Worm (Caenorhabditis elegans) whole organism, L4 larva: Measurements from ENCODE around the gene rla-2.

ENCODE experiments used
- F37D6.2 ChIP-seq: sonication (generic microtip); optimal IDR thresholded peaks from 2 replicates; lab custom pipeline; 2016; ENCODE audit warnings: mild to moderate bottlenecking, missing genetic modification characterization, missing compliant biosample characterization
- F44E2.7 ChIP-seq: fragments of 200-800 bp; sonication (Bioruptor generic); IDR thresholded peaks from 2 replicates; pipeline ENCODE4 v2.1.2; 2022; ENCODE audit warnings: missing genetic modification characterization, missing compliant biosample characterization
- R02D3.7 ChIP-seq: fragments of 150-350 bp; sonication (generic microtip); optimal IDR thresholded peaks from 3 replicates; lab custom pipeline; 2014; ENCODE audit warnings: missing biosample characterization, missing genetic modification characterization
- ZK337.2 ChIP-seq: fragments of 200-800 bp; sonication (Bioruptor generic); IDR thresholded peaks from 2 replicates; pipeline ENCODE4 v1.3.6; 2022; ENCODE audit warnings: missing genetic modification reagents, missing genetic modification characterization, missing compliant biosample characterization
- aha-1 ChIP-seq: fragments of 150-350 bp; peaks from one replicate; lab custom pipeline; 2014; ENCODE audit warnings: missing biosample characterization, missing genetic modification characterization
- ama-1 ChIP-seq: fragments of 150-350 bp; optimal IDR thresholded peaks from 2 replicates; lab custom pipeline; 2014; ENCODE audit warnings: inconsistent platforms, mixed read lengths
- attf-4 ChIP-seq: sonication (generic microtip); optimal IDR thresholded peaks from 3 replicates; lab custom pipeline; 2017; ENCODE audit warnings: missing biosample characterization, missing genetic modification characterization
- ceh-28 ChIP-seq: fragments of 150-350 bp; optimal IDR thresholded peaks from 2 replicates; lab custom pipeline; 2014; ENCODE audit warnings: missing biosample characterization, missing genetic modification reagents, missing genetic modification characterization
- ceh-32 ChIP-seq: sonication (generic microtip); optimal IDR thresholded peaks from 2 replicates; lab custom pipeline; 2016; ENCODE audit warnings: mild to moderate bottlenecking, missing genetic modification characterization, missing compliant biosample characterization; ENCODE audit not compliant: poor library complexity
- ceh-44 ChIP-seq: fragments of 200-800 bp; sonication (Bioruptor generic); IDR thresholded peaks from 2 replicates; pipeline ENCODE4 v1.3.6; 2022; ENCODE audit warnings: missing genetic modification reagents, missing genetic modification characterization, missing compliant biosample characterization
- cey-2 ChIP-seq: sonication (generic microtip); optimal IDR thresholded peaks from 3 replicates; lab custom pipeline; 2017; ENCODE audit warnings: missing genetic modification characterization, mild to moderate bottlenecking, missing compliant biosample characterization, antibody characterized with exemption, borderline replicate concordance; ENCODE audit not compliant: insufficient read depth
- ctbp-1 ChIP-seq: fragments of 200-800 bp; sonication (Bioruptor generic); IDR thresholded peaks from 2 replicates; pipeline ENCODE4 v1.3.6; 2022; ENCODE audit warnings: missing genetic modification reagents, missing genetic modification characterization, missing compliant biosample characterization
- daf-12 ChIP-seq: fragments of 150-350 bp; optimal IDR thresholded peaks from 2 replicates; lab custom pipeline; 2014; ENCODE audit warnings: missing biosample characterization, missing genetic modification reagents, missing genetic modification characterization
- daf-16 ChIP-seq, 3 experiments: sonication (generic microtip); optimal IDR thresholded peaks; 2 replicates each; lab custom pipeline; 2016 to 2017; ENCODE audit warnings: missing genetic modification characterization in 3 of 3, missing genetic modification reagents in 3 of 3, mild to moderate bottlenecking in 2 of 3, missing compliant biosample characterization in 2 of 3, missing biosample characterization in 1 of 3, moderate library complexity in 1 of 3
- daf-8 ChIP-seq: fragments of 200-800 bp; sonication (Bioruptor generic); IDR thresholded peaks from 2 replicates; pipeline ENCODE4 v1.3.6; 2022; ENCODE audit warnings: missing genetic modification characterization, missing compliant biosample characterization
- dmd-6 ChIP-seq: fragments of 200-800 bp; sonication (Bioruptor generic); IDR thresholded peaks from 2 replicates; pipeline ENCODE4 v1.3.6; 2022; ENCODE audit warnings: missing genetic modification reagents, missing genetic modification characterization, missing compliant biosample characterization
- dmd-8 ChIP-seq: fragments of 200-800 bp; sonication (Bioruptor generic); IDR thresholded peaks from 2 replicates; pipeline ENCODE4 v1.3.6; 2022; ENCODE audit warnings: missing genetic modification characterization, missing compliant biosample characterization
- dmd-9 ChIP-seq: fragments of 200-800 bp; sonication (Bioruptor generic); IDR thresholded peaks from 2 replicates; pipeline ENCODE4 v1.3.6; 2022; ENCODE audit warnings: missing genetic modification reagents, missing genetic modification characterization, missing compliant biosample characterization
- duxl-1 ChIP-seq: sonication (generic microtip); optimal IDR thresholded peaks from 2 replicates; lab custom pipeline; 2016; ENCODE audit warnings: mild to moderate bottlenecking, missing genetic modification characterization, moderate library complexity, missing compliant biosample characterization; ENCODE audit not compliant: poor library complexity
- egl-43 ChIP-seq: fragments of 200-800 bp; sonication (Bioruptor generic); IDR thresholded peaks from 2 replicates; pipeline ENCODE4 v1.3.6; 2022; ENCODE audit warnings: missing genetic modification reagents, missing genetic modification characterization, missing compliant biosample characterization
- fos-1 ChIP-seq: fragments of 150-350 bp; optimal IDR thresholded peaks from 2 replicates; lab custom pipeline; 2014; ENCODE audit warnings: missing biosample characterization, missing genetic modification characterization
- hlh-11 ChIP-seq: fragments of 200-800 bp; sonication (Bioruptor generic); optimal IDR thresholded peaks from 2 replicates; lab custom pipeline; 2018; ENCODE audit warnings: mild to moderate bottlenecking, missing genetic modification characterization, missing compliant biosample characterization
- hmg-1.1 ChIP-seq: fragments of 200-800 bp; sonication (Bioruptor generic); IDR thresholded peaks from 2 replicates; pipeline ENCODE4 v1.3.6; 2022; ENCODE audit warnings: missing genetic modification reagents, missing genetic modification characterization, missing compliant biosample characterization
- lin-15B ChIP-seq: fragments of 150-350 bp; sonication (generic microtip); optimal IDR thresholded peaks from 3 replicates; lab custom pipeline; 2014; ENCODE audit warnings: missing biosample characterization, missing genetic modification characterization
- lin-29 ChIP-seq: fragments of 200-800 bp; sonication (Bioruptor generic); IDR thresholded peaks from 2 replicates; pipeline ENCODE4 v1.3.6; 2022; ENCODE audit warnings: missing genetic modification reagents, missing genetic modification characterization, missing compliant biosample characterization
- lin-39 ChIP-seq: fragments of 150-350 bp; optimal IDR thresholded peaks from 2 replicates; lab custom pipeline; 2014; ENCODE audit warnings: missing biosample characterization, missing genetic modification reagents, missing genetic modification characterization
- lsy-2 ChIP-seq, 2 experiments: fragments of 150-350 bp in 1 of 2; sonication (generic microtip) in 1 of 2; optimal IDR thresholded peaks; 2 replicates each; lab custom pipeline; 2014 to 2017; ENCODE audit warnings: missing biosample characterization in 2 of 2, missing genetic modification characterization in 2 of 2
- madf-5 ChIP-seq, 2 experiments: fragments of 200-800 bp; sonication (Bioruptor generic); IDR thresholded peaks; 2 replicates each; pipeline ENCODE4 v1.3.6; 2022; ENCODE audit warnings: missing compliant biosample characterization in 2 of 2, missing genetic modification characterization in 2 of 2
- mdl-1 ChIP-seq, 2 experiments: fragments of 150-350 bp in 1 of 2; sonication (generic microtip) in 1 of 2; optimal IDR thresholded peaks; 2 replicates each; lab custom pipeline; 2014 to 2017; ENCODE audit warnings: missing biosample characterization in 2 of 2, missing genetic modification characterization in 2 of 2
- mdt-29 ChIP-seq: fragments of 200-800 bp; sonication (Bioruptor generic); IDR thresholded peaks from 2 replicates; pipeline ENCODE4 v1.3.6; 2022; ENCODE audit warnings: missing genetic modification reagents, missing genetic modification characterization, missing compliant biosample characterization
- mes-2 ChIP-seq: sonication (generic microtip); optimal IDR thresholded peaks from 2 replicates; lab custom pipeline; 2016; ENCODE audit warnings: missing genotype, mild to moderate bottlenecking, missing genetic modification characterization, missing compliant biosample characterization; ENCODE audit not compliant: poor library complexity, severe bottlenecking
- mxl-2 ChIP-seq: fragments of 200-800 bp; sonication (Bioruptor generic); conservative IDR thresholded peaks from 2 replicates; pipeline ENCODE4 v1.3.6; 2022; ENCODE audit warnings: missing genetic modification reagents, missing genetic modification characterization, missing compliant biosample characterization
- mxl-3 ChIP-seq: fragments of 200-800 bp; sonication (Bioruptor generic); optimal IDR thresholded peaks from 2 replicates; lab custom pipeline; 2018; ENCODE audit warnings: mild to moderate bottlenecking, missing genetic modification characterization, missing compliant biosample characterization
- nhr-11 ChIP-seq: fragments of 150-350 bp; optimal IDR thresholded peaks from 2 replicates; lab custom pipeline; 2014; ENCODE audit warnings: missing biosample characterization, missing genetic modification characterization
- nhr-111 ChIP-seq: fragments of 200-800 bp; sonication (Bioruptor generic); optimal IDR thresholded peaks from 2 replicates; lab custom pipeline; 2018; ENCODE audit warnings: mild to moderate bottlenecking, missing genetic modification characterization, missing compliant biosample characterization
- nhr-237 ChIP-seq: sonication (generic microtip); optimal IDR thresholded peaks from 2 replicates; lab custom pipeline; 2017; ENCODE audit warnings: missing biosample characterization, missing genetic modification characterization
- nhr-41 ChIP-seq: fragments of 200-800 bp; sonication (Bioruptor generic); IDR thresholded peaks from 2 replicates; pipeline ENCODE4 v1.3.6; 2022; ENCODE audit warnings: missing genetic modification reagents, missing genetic modification characterization, missing compliant biosample characterization
- nhr-42 ChIP-seq: fragments of 200-800 bp; sonication (Bioruptor generic); IDR thresholded peaks from 2 replicates; pipeline ENCODE4 v1.3.6; 2022; ENCODE audit warnings: missing genetic modification characterization, missing compliant biosample characterization
- nhr-6 ChIP-seq: fragments of 150-350 bp; optimal IDR thresholded peaks from 2 replicates; lab custom pipeline; 2014; ENCODE audit warnings: missing biosample characterization, missing genetic modification characterization
- saeg-2 ChIP-seq: fragments of 200-800 bp; sonication (Bioruptor generic); IDR thresholded peaks from 2 replicates; pipeline ENCODE4 v1.3.6; 2022; ENCODE audit warnings: missing genetic modification reagents, missing genetic modification characterization, missing compliant biosample characterization
- snpc-4 ChIP-seq: fragments of 150-350 bp; optimal IDR thresholded peaks from 2 replicates; lab custom pipeline; 2014; ENCODE audit warnings: missing biosample characterization, missing genetic modification characterization
- tag-97 ChIP-seq: fragments of 200-800 bp; sonication (Bioruptor generic); IDR thresholded peaks from 2 replicates; pipeline ENCODE4 v1.3.6; 2022; ENCODE audit warnings: missing genetic modification characterization, missing compliant biosample characterization
- unc-130 ChIP-seq: sonication (generic microtip); optimal IDR thresholded peaks from 2 replicates; lab custom pipeline; 2016; ENCODE audit warnings: missing genetic modification reagents, missing genetic modification characterization, missing compliant biosample characterization
- unc-39 ChIP-seq: sonication (generic microtip); optimal IDR thresholded peaks from 2 replicates; lab custom pipeline; 2017; ENCODE audit warnings: missing biosample characterization, missing genetic modification characterization
- zfp-2 ChIP-seq: sonication (generic microtip); optimal IDR thresholded peaks from 2 replicates; lab custom pipeline; 2016; ENCODE audit warnings: mild to moderate bottlenecking, missing genetic modification characterization, missing compliant biosample characterization
- zfp-3 ChIP-seq: fragments of 200-800 bp; sonication (Bioruptor generic); conservative IDR thresholded peaks from 2 replicates; pipeline ENCODE4 v1.3.6; 2022; ENCODE audit warnings: missing genetic modification reagents, missing genetic modification characterization, missing compliant biosample characterization
- zip-11 ChIP-seq: fragments of 200-800 bp; sonication (Bioruptor generic); IDR thresholded peaks from 2 replicates; pipeline ENCODE4 v1.3.6; 2022; ENCODE audit warnings: missing genetic modification characterization, missing compliant biosample characterization
- zip-2 ChIP-seq: fragments of 150-350 bp; optimal IDR thresholded peaks from 2 replicates; lab custom pipeline; 2014; ENCODE audit warnings: missing biosample characterization, missing genetic modification characterization

rla-2 gene

DNA sequence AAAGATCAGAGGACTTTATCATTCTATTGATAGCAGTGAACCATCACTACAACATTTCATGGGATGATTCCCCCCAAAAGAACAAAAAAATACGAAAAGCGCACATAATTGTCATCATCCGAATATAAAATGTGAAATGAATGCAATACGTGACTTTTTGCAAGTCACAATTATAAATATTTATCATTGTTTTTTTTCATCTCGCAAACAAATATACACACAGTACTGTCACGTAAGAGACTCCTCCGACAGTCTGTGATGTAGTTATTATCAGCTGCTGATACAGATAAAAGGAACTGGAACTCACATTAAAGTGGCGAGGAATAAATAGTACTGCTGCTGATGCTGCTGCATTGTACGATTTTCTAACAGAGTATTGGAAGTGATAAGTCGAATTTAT, 26.3 kb upstream of the rla-2 start (continued):
- TF ChIP-seq tag-97 (GFP tag; lab: Robert Waterston, UW) (no peak), zfp-2 (tag; lab: Kevin White, UChicago) (no peak), hmg-1.1 (GFP tag; lab: Robert Waterston, UW) (no peak), ceh-32 (no peak), ctbp-1 (GFP tag; lab: Robert Waterston, UW) (no peak), daf-16 (GFP tag; optimal IDR thresholded peaks at IDR 0.05; lab: Kevin White, UChicago) (no peak), daf-16 (tag; optimal IDR thresholded peaks at IDR 0.05; lab: Kevin White, UChicago) (peak; percentile 97), lin-29 (GFP tag; lab: Robert Waterston, UW) (no peak)

ce11 chrIV:13395255-13395654, 25.2 kb upstream of the rla-2 start:
- TF ChIP-seq nhr-237 (tag; lab: Kevin White, UChicago) (no peak), mdt-29 (GFP tag; lab: Robert Waterston, UW) (0 out of 2 replicates have a peak, but pooled peaks have one; percentile 35), lin-29 (GFP tag; lab: Robert Waterston, UW) (peak; percentile 16; the same call in 1 of the 2 replicates), R02D3.7 (no peak), egl-43 (GFP tag; lab: Robert Waterston, UW) (peak; percentile 72), snpc-4 (no peak), fos-1 (tag; lab: Kevin White, UChicago) (no peak), lsy-2 (tag; optimal IDR thresholded peaks at IDR 0.05; lab: Kevin White, UChicago) (peak; percentile 63 to 85), ZK337.2 (GFP tag; lab: Robert Waterston, UW) (no peak), ceh-28 (no peak), ama-1 (no peak), duxl-1 (no peak), hmg-1.1 (GFP tag; lab: Robert Waterston, UW) (peak; percentile 90), zfp-3 (GFP tag; lab: Robert Waterston, UW) (no peak), hlh-11 (peak; percentile 97), nhr-42 (peak; percentile 56; the same call in 1 of the 2 replicates), dmd-9 (GFP tag; lab: Robert Waterston, UW) (no peak), dmd-8 (0 out of 2 replicates have a peak, but pooled peaks have one; percentile 50), mxl-3 (GFP tag; lab: Kevin White, UChicago) (peak; percentile 92), daf-8 (GFP tag; lab: Robert Waterston, UW) (no peak), lin-15B (tag; lab: Kevin White, UChicago) (no peak), ceh-44 (no peak), dmd-6 (GFP tag; lab: Robert Waterston, UW) (peak; percentile 98), ctbp-1 (GFP tag; lab: Robert Waterston, UW) (peak; percentile 90), attf-4 (tag; lab: Kevin White, UChicago) (no peak), aha-1 (tag; lab: Kevin White, UChicago) (peak; percentile 100), nhr-111 (no peak), lin-39 (tag; lab: Kevin White, UChicago) (no peak), unc-39 (tag; lab: Kevin White, UChicago) (no peak), cey-2 (no peak), F37D6.2 (tag; lab: Kevin White, UChicago) (peak; percentile 64), mdl-1 (tag; optimal IDR thresholded peaks at IDR 0.05; lab: Kevin White, UChicago) (peak; percentile 84 to 92), saeg-2 (GFP tag; lab: Robert Waterston, UW) (peak; percentile 83), madf-5 (GFP tag; IDR thresholded peaks at IDR 0.05; lab: Robert Waterston, UW) (0 out of 4 replicates have a peak, but pooled peaks of 1 of the 2 experiments have one; percentile 70), mxl-2 (GFP tag; lab: Robert Waterston, UW) (peak; percentile 100), nhr-41 (GFP tag; lab: Robert Waterston, UW) (no peak), nhr-6 (peak; percentile 82), daf-12 (tag; lab: Kevin White, UChicago) (no peak), F44E2.7 (GFP tag; lab: Robert Waterston, UW) (no peak), unc-130 (GFP tag; lab: Kevin White, UChicago) (no peak), nhr-11 (peak; percentile 84), zip-2 (tag; lab: Kevin White, UChicago) (no peak), tag-97 (GFP tag; lab: Robert Waterston, UW) (no peak), mes-2 (tag; lab: Kevin White, UChicago) (peak; percentile 66), zfp-2 (tag; lab: Kevin White, UChicago) (peak; percentile 21), zip-11 (GFP tag; lab: Robert Waterston, UW) (no peak)
